Fruit fly (Drosophila melanogaster) whole organism, embryonic: ENCODE data around the gene CG6726.

Experiments
- Atf-2 ChIP-seq: fragments of 200-800 bp; sonication (Bioruptor generic); optimal IDR thresholded peaks from 2 replicates; lab custom pipeline; 2016; ENCODE audit warnings: missing biosample characterization, missing genetic modification characterization
- Bdp1 ChIP-seq: fragments of 200-800 bp; sonication (Bioruptor generic); optimal IDR thresholded peaks from 3 replicates; lab custom pipeline; 2016; ENCODE audit warnings: missing biosample characterization, missing genetic modification characterization
- Bgb ChIP-seq: fragments of 200-800 bp; sonication (Bioruptor generic); IDR thresholded peaks from 2 replicates; pipeline ENCODE4 v1.3.6; 2022; ENCODE audit warnings: missing biosample characterization, missing genetic modification characterization; ENCODE audit not compliant: partially characterized antibody
- C15 ChIP-seq: fragments of 200-800 bp; sonication (Bioruptor generic); IDR thresholded peaks from 3 replicates; pipeline ENCODE4 v1.3.6; 2022; ENCODE audit warnings: missing biosample characterization, missing genetic modification characterization
- CG10431 ChIP-seq: fragments of 200-800 bp; sonication (Bioruptor generic); optimal IDR thresholded peaks from 3 replicates; lab custom pipeline; 2018; ENCODE audit warnings: missing biosample characterization, mild to moderate bottlenecking, missing genetic modification characterization
- CG11085 ChIP-seq: fragments of 200-800 bp; sonication (Bioruptor generic); IDR thresholded peaks from 2 replicates; pipeline ENCODE4 v1.3.6; 2022; ENCODE audit warnings: missing biosample characterization, missing genetic modification characterization
- CG11456 ChIP-seq: fragments of 200-800 bp; sonication (Bioruptor generic); IDR thresholded peaks from 3 replicates; pipeline ENCODE4 v1.3.6; 2022; ENCODE audit warnings: missing biosample characterization, missing genetic modification characterization
- CG12659 ChIP-seq: fragments of 200-800 bp; sonication (Bioruptor generic); optimal IDR thresholded peaks from 3 replicates; lab custom pipeline; 2017; ENCODE audit warnings: mild to moderate bottlenecking, missing biosample characterization, missing genetic modification reagents, missing genetic modification characterization
- CG13287 ChIP-seq: fragments of 200-800 bp; sonication (Bioruptor generic); IDR thresholded peaks from 2 replicates; pipeline ENCODE4 v1.3.6; 2022; ENCODE audit warnings: missing biosample characterization, missing genetic modification characterization; ENCODE audit not compliant: partially characterized antibody
- CG14965 ChIP-seq: fragments of 200-800 bp; sonication (Bioruptor generic); optimal IDR thresholded peaks from 2 replicates; lab custom pipeline; 2016; ENCODE audit warnings: missing biosample characterization, missing genetic modification characterization, borderline replicate concordance
- CG16779 ChIP-seq: fragments of 200-800 bp; sonication (Bioruptor generic); IDR thresholded peaks from 2 replicates; pipeline ENCODE4 v1.3.6; 2022; ENCODE audit warnings: missing biosample characterization, missing genetic modification characterization
- CG18262 ChIP-seq: fragments of 200-800 bp; optimal IDR thresholded peaks from 3 replicates; lab custom pipeline; 2019; ENCODE audit warnings: missing biosample characterization, mild to moderate bottlenecking, missing genetic modification characterization, moderate library complexity
- CG1832 ChIP-seq: fragments of 200-800 bp; sonication (Bioruptor generic); optimal IDR thresholded peaks from 2 replicates; lab custom pipeline; 2017; ENCODE audit warnings: missing biosample characterization, mild to moderate bottlenecking, missing genetic modification characterization, inconsistent platforms
- CG2678 ChIP-seq: fragments of 200-800 bp; sonication (Bioruptor generic); optimal IDR thresholded peaks from 3 replicates; lab custom pipeline; 2019; ENCODE audit warnings: missing biosample characterization, mild to moderate bottlenecking, missing genetic modification characterization, moderate library complexity
- CG32532 ChIP-seq: fragments of 200-800 bp; sonication (Bioruptor generic); IDR thresholded peaks from 2 replicates; pipeline ENCODE4 v1.3.6; 2022; ENCODE audit warnings: missing biosample characterization, missing genetic modification characterization
- CG3838 ChIP-seq: fragments of 200-800 bp; sonication (Bioruptor generic); optimal IDR thresholded peaks from 3 replicates; lab custom pipeline; 2016; ENCODE audit warnings: missing biosample characterization, missing genetic modification characterization
- CG8765 ChIP-seq: fragments of 200-800 bp; sonication (Bioruptor generic); IDR thresholded peaks from 2 replicates; pipeline ENCODE4 v1.3.6; 2022; ENCODE audit warnings: missing biosample characterization, missing genetic modification characterization
- CG9609 ChIP-seq: fragments of 200-800 bp; sonication (Bioruptor generic); optimal IDR thresholded peaks from 3 replicates; lab custom pipeline; 2016; ENCODE audit warnings: missing biosample characterization, missing genetic modification characterization
- CkIIα-i1 ChIP-seq: fragments of 200-800 bp; sonication (Bioruptor generic); IDR thresholded peaks from 2 replicates; pipeline ENCODE4 v1.3.6; 2022; ENCODE audit warnings: missing biosample characterization, missing genetic modification characterization
- Dek ChIP-seq: fragments of 200-800 bp; sonication (Bioruptor generic); optimal IDR thresholded peaks from 3 replicates; lab custom pipeline; 2019; ENCODE audit warnings: missing biosample characterization, mild to moderate bottlenecking, missing genetic modification characterization, moderate library complexity
- Fer1 ChIP-seq: fragments of 200-800 bp; sonication (Bioruptor generic); optimal IDR thresholded peaks from 2 replicates; lab custom pipeline; 2017; ENCODE audit warnings: missing biosample characterization, mild to moderate bottlenecking, missing genetic modification characterization
- HmgD ChIP-seq: fragments of 200-800 bp; sonication (Bioruptor generic); optimal IDR thresholded peaks from 3 replicates; lab custom pipeline; 2016; ENCODE audit warnings: missing biosample characterization, missing genetic modification characterization
- MESR4 ChIP-seq: fragments of 200-800 bp; sonication (Bioruptor generic); optimal IDR thresholded peaks from 2 replicates; lab custom pipeline; 2018; ENCODE audit warnings: missing biosample characterization, mild to moderate bottlenecking, missing genetic modification characterization, moderate library complexity
- Meics ChIP-seq: fragments of 200-800 bp; sonication (Bioruptor generic); optimal IDR thresholded peaks from 2 replicates; lab custom pipeline; 2017; ENCODE audit warnings: missing biosample characterization, mild to moderate bottlenecking, missing genetic modification characterization
- Mes4 ChIP-seq: fragments of 200-800 bp; sonication (Bioruptor generic); optimal IDR thresholded peaks from 2 replicates; lab custom pipeline; 2016; ENCODE audit warnings: missing biosample characterization, missing genetic modification characterization
- NFAT ChIP-seq: fragments of 200-800 bp; sonication (Bioruptor generic); IDR thresholded peaks from 2 replicates; pipeline ENCODE4 v1.3.6; 2022; ENCODE audit warnings: missing biosample characterization, missing genetic modification characterization
- NK7.1 ChIP-seq: fragments of 200-800 bp; sonication (Bioruptor generic); optimal IDR thresholded peaks from 3 replicates; lab custom pipeline; 2016; ENCODE audit warnings: missing biosample characterization, missing genetic modification characterization
- Nf-YB ChIP-seq: fragments of 200-800 bp; sonication (Bioruptor generic); optimal IDR thresholded peaks from 3 replicates; lab custom pipeline; 2019; ENCODE audit warnings: missing biosample characterization, mild to moderate bottlenecking, missing genetic modification characterization, moderate library complexity
- Poxn ChIP-seq: fragments of 200-800 bp; sonication (Bioruptor generic); IDR thresholded peaks from 2 replicates; pipeline ENCODE4 v1.3.6; 2022; ENCODE audit warnings: missing biosample characterization, missing genetic modification characterization
- amos ChIP-seq: fragments of 200-800 bp; sonication (Bioruptor generic); IDR thresholded peaks from 2 replicates; pipeline ENCODE4 v1.3.6; 2022; ENCODE audit warnings: missing biosample characterization, missing genetic modification characterization; ENCODE audit not compliant: partially characterized antibody
- ara ChIP-seq: fragments of 200-800 bp; sonication (Bioruptor generic); IDR thresholded peaks from 2 replicates; pipeline ENCODE4 v1.3.6; 2022; ENCODE audit warnings: missing biosample characterization, missing genetic modification characterization
- cas ChIP-seq: fragments of 200-800 bp; sonication (Bioruptor generic); IDR thresholded peaks from 2 replicates; pipeline ENCODE4 v1.3.6; 2022; ENCODE audit warnings: missing biosample characterization, missing genetic modification characterization
- crp ChIP-seq, 2 experiments: fragments of 200-800 bp; sonication (Bioruptor generic); optimal IDR thresholded peaks; 2 replicates in 1 of 2; 3 replicates in 1 of 2; lab custom pipeline; 2017; ENCODE audit warnings: missing biosample characterization in 2 of 2, missing genetic modification characterization in 2 of 2, mild to moderate bottlenecking in 1 of 2, moderate library complexity in 1 of 2
- gcm2 ChIP-seq: fragments of 200-800 bp; sonication (Bioruptor generic); optimal IDR thresholded peaks from 2 replicates; lab custom pipeline; 2016; ENCODE audit warnings: missing biosample characterization, missing genetic modification characterization
- gsb ChIP-seq: fragments of 200-800 bp; sonication (Bioruptor generic); IDR thresholded peaks from 2 replicates; pipeline ENCODE4 v1.3.6; 2022; ENCODE audit warnings: missing biosample characterization, missing genetic modification characterization
- her ChIP-seq: fragments of 200-800 bp; sonication (Bioruptor generic); optimal IDR thresholded peaks from 2 replicates; lab custom pipeline; 2016; ENCODE audit warnings: missing biosample characterization, missing genetic modification characterization
- jigr1 ChIP-seq: fragments of 200-800 bp; sonication (Bioruptor generic); IDR thresholded peaks from 3 replicates; pipeline ENCODE4 v1.3.6; 2022; ENCODE audit warnings: missing biosample characterization, missing genetic modification characterization
- jumu ChIP-seq: fragments of 200-800 bp; sonication (Bioruptor generic); optimal IDR thresholded peaks from 3 replicates; lab custom pipeline; 2016; ENCODE audit warnings: missing biosample characterization, missing genetic modification characterization
- klu ChIP-seq: fragments of 200-800 bp; sonication (Bioruptor generic); IDR thresholded peaks from 2 replicates; pipeline ENCODE4 v1.3.6; 2022; ENCODE audit warnings: missing biosample characterization, missing genetic modification characterization
- knrl ChIP-seq: fragments of 200-800 bp; sonication (Bioruptor generic); IDR thresholded peaks from 3 replicates; pipeline ENCODE4 v1.3.6; 2022; ENCODE audit warnings: missing biosample characterization, missing genetic modification characterization; ENCODE audit not compliant: partially characterized antibody
- lov ChIP-seq, 2 experiments: fragments of 200-800 bp in 1 of 2; fragments of >200 bp in 1 of 2; sonication (Bioruptor generic) in 1 of 2; IDR thresholded peaks in 1 of 2; optimal IDR thresholded peaks in 1 of 2; 2 replicates in 1 of 2; 3 replicates in 1 of 2; pipeline versions ENCODE4 v1.3.6 to Lab custom; 2017 to 2022; ENCODE audit warnings: missing biosample characterization in 1 of 2, missing genetic modification characterization in 1 of 2
- nerfin-2 ChIP-seq: fragments of 200-800 bp; sonication (Bioruptor generic); IDR thresholded peaks from 2 replicates; pipeline ENCODE4 v1.3.6; 2022; ENCODE audit warnings: missing biosample characterization, missing genetic modification characterization; ENCODE audit not compliant: partially characterized antibody
- org-1 ChIP-seq: fragments of 200-800 bp; sonication (Bioruptor generic); optimal IDR thresholded peaks from 2 replicates; lab custom pipeline; 2017; ENCODE audit warnings: missing biosample characterization, missing genetic modification characterization
- pros ChIP-seq: fragments of 200-800 bp; sonication (Bioruptor generic); optimal IDR thresholded peaks from 3 replicates; lab custom pipeline; 2019; ENCODE audit warnings: missing biosample characterization, mild to moderate bottlenecking, missing genetic modification characterization, moderate library complexity
- repo ChIP-seq: fragments of 200-800 bp; sonication (Bioruptor generic); optimal IDR thresholded peaks from 2 replicates; lab custom pipeline; 2016; ENCODE audit warnings: missing biosample characterization, missing genetic modification characterization
- sisA ChIP-seq: fragments of 200-800 bp; sonication (Bioruptor generic); IDR thresholded peaks from 2 replicates; pipeline ENCODE4 v1.3.6; 2022; ENCODE audit warnings: missing biosample characterization, missing genetic modification characterization
- sug ChIP-seq: fragments of 200-800 bp; optimal IDR thresholded peaks from 2 replicates; lab custom pipeline; 2019; ENCODE audit warnings: missing biosample characterization, mild to moderate bottlenecking, missing genetic modification characterization, moderate library complexity
- tin ChIP-seq: fragments of 200-800 bp; sonication (Bioruptor generic); optimal IDR thresholded peaks from 3 replicates; lab custom pipeline; 2016; ENCODE audit warnings: missing biosample characterization, missing genetic modification characterization
- ttk ChIP-seq: fragments of 200-800 bp; sonication (Bioruptor generic); IDR thresholded peaks from 2 replicates; pipeline ENCODE4 v2.1.2; 2022; ENCODE audit warnings: missing biosample characterization, missing genetic modification characterization
- usp ChIP-seq: fragments of >200 bp; optimal IDR thresholded peaks from 2 replicates; lab custom pipeline; 2017; ENCODE audit warnings: missing biosample characterization, missing genetic modification characterization

CG6726 gene

dm6 chr3R:23112680-23113362 lies 21.3 kb downstream of the CG6726 start, which contains the start of gene Cow (continued):
- TF ChIP-seq CkIIα-i1 (no peak), her (peak; percentile 32), ara (no peak), Bgb (no peak), klu (GFP tag; lab: Robert Waterston, UW) (no peak), CG1832 (GFP tag; lab: Kevin White, UChicago) (no peak), knrl (no peak), Atf-2 (GFP tag; lab: Kevin White, UChicago) (peak; percentile 36), jumu (GFP tag; lab: Kevin White, UChicago) (peak; percentile 39), pros (GFP tag; lab: Kevin White, UChicago) (no peak), Fer1 (GFP tag; lab: Kevin White, UChicago) (peak; percentile 86), CG16779 (GFP tag; lab: Robert Waterston, UW) (no peak), sisA (GFP tag; lab: Robert Waterston, UW) (peak; percentile 37; the same call in 1 of the 2 replicates), ttk (GFP tag; lab: Robert Waterston, UW) (peak; percentile 66), Mes4 (GFP tag; lab: Kevin White, UChicago) (peak; percentile 4), Meics (GFP tag; lab: Kevin White, UChicago) (peak; percentile 84), CG10431 (GFP tag; lab: Kevin White, UChicago) (no peak), org-1 (GFP tag; lab: Kevin White, UChicago) (peak; percentile 56), jigr1 (GFP tag; lab: Robert Waterston, UW) (no peak), CG32532 (GFP tag; lab: Robert Waterston, UW) (peak; percentile 78), gsb (GFP tag; lab: Robert Waterston, UW) (no peak), cas (GFP tag; lab: Robert Waterston, UW) (0 out of 2 replicates have a peak, but pooled peaks have one; percentile 31), nerfin-2 (GFP tag; lab: Robert Waterston, UW) (no peak), CG3838 (GFP tag; lab: Kevin White, UChicago) (no peak), sug (tag; lab: Kevin White, UChicago) (peak; percentile 23), CG12659 (GFP tag; lab: Kevin White, UChicago) (peak; percentile 67), Nf-YB (GFP tag; lab: Kevin White, UChicago) (peak; percentile 12), CG14965 (GFP tag; lab: Kevin White, UChicago) (no peak), NK7.1 (no peak), Bdp1 (GFP tag; lab: Kevin White, UChicago) (peak; percentile 42), CG2678 (peak; percentile 81), Dek (tag; lab: Kevin White, UChicago) (peak; percentile 59), NFAT (GFP tag; lab: Robert Waterston, UW) (no peak), HmgD (GFP tag; lab: Kevin White, UChicago) (no peak), tin (GFP tag; lab: Kevin White, UChicago) (peak; percentile 44), CG18262 (tag; lab: Kevin White, UChicago) (peak; percentile 31), CG11456 (peak; percentile 57; the same call in 1 of the 3 replicates), amos (GFP tag; lab: Robert Waterston, UW) (no peak), CG8765 (GFP tag; lab: Robert Waterston, UW) (no peak), repo (no peak), crp (GFP tag; optimal IDR thresholded peaks at IDR 0.05; lab: Kevin White, UChicago) (no peak), lov (optimal IDR thresholded peaks at IDR 0.05; lab: Kevin White, UChicago) (no peak), lov (GFP tag; IDR thresholded peaks at IDR 0.05; lab: Robert Waterston, UW) (no peak), CG9609 (peak; percentile 28), usp (GFP tag; lab: Kevin White, UChicago) (no peak), CG13287 (no peak), Poxn (GFP tag; lab: Robert Waterston, UW) (no peak), CG11085 (GFP tag; lab: Robert Waterston, UW) (no peak), MESR4 (GFP tag; lab: Kevin White, UChicago) (no peak), C15 (GFP tag; lab: Robert Waterston, UW) (0 out of 3 replicates have a peak, but pooled peaks have one; percentile 49), gcm2 (GFP tag; lab: Kevin White, UChicago) (peak; percentile 26)
